Worm (Caenorhabditis elegans) whole organism, L2 larva: ENCODE measurements around the gene trxr-1.
A peak's percentile ranks its signal among the peaks of the same experiment; 100 is the strongest.

Experiments used
- C34F6.9 ChIP-seq: fragments of 150-350 bp; optimal IDR thresholded peaks from 2 replicates; lab custom pipeline; 2014; ENCODE audit warnings: missing biosample characterization, missing genetic modification characterization
- F13H6.1 ChIP-seq: sonication (generic microtip); optimal IDR thresholded peaks from 2 replicates; lab custom pipeline; 2016; ENCODE audit warnings: missing genetic modification characterization, missing compliant biosample characterization
- R02D3.7 ChIP-seq: fragments of 150-350 bp; optimal IDR thresholded peaks from 2 replicates; lab custom pipeline; 2014; ENCODE audit warnings: missing biosample characterization, missing genetic modification characterization
- Y55F3AM.14 ChIP-seq: fragments of 200-800 bp; sonication (Bioruptor generic); optimal IDR thresholded peaks from 2 replicates; lab custom pipeline; 2018; ENCODE audit warnings: mild to moderate bottlenecking, missing genetic modification characterization, missing compliant biosample characterization
- alr-1 ChIP-seq: fragments of 150-350 bp; optimal IDR thresholded peaks from 2 replicates; lab custom pipeline; 2014; ENCODE audit warnings: missing biosample characterization, missing genetic modification characterization
- aly-2 ChIP-seq: fragments of 150-350 bp; optimal IDR thresholded peaks from 2 replicates; lab custom pipeline; 2014; ENCODE audit warnings: missing biosample characterization, missing genetic modification characterization
- ama-1 ChIP-seq: fragments of 150-350 bp; optimal IDR thresholded peaks from 2 replicates; lab custom pipeline; 2018; ENCODE audit warnings: inconsistent platforms
- blmp-1 ChIP-seq: sonication (generic microtip); optimal IDR thresholded peaks from 2 replicates; lab custom pipeline; 2017; ENCODE audit warnings: missing genetic modification characterization, mild to moderate bottlenecking, missing compliant biosample characterization, antibody characterized with exemption, moderate library complexity; ENCODE audit not compliant: insufficient read depth
- crh-2 ChIP-seq: sonication (generic microtip); optimal IDR thresholded peaks from 2 replicates; lab custom pipeline; 2017; ENCODE audit warnings: missing biosample characterization, missing genetic modification characterization
- dmd-4 ChIP-seq: sonication (generic microtip); optimal IDR thresholded peaks from 2 replicates; lab custom pipeline; 2017; ENCODE audit warnings: missing biosample characterization, missing genetic modification characterization
- egl-27 ChIP-seq: sonication (generic microtip); optimal IDR thresholded peaks from 3 replicates; lab custom pipeline; 2017; ENCODE audit warnings: missing biosample characterization, missing genetic modification reagents, missing genetic modification characterization
- elt-3 ChIP-seq: sonication (generic microtip); optimal IDR thresholded peaks from 2 replicates; lab custom pipeline; 2017; ENCODE audit warnings: missing biosample characterization, missing genetic modification characterization
- fos-1 ChIP-seq: fragments of 150-350 bp; optimal IDR thresholded peaks from 2 replicates; lab custom pipeline; 2014; ENCODE audit warnings: missing biosample characterization, missing genetic modification characterization
- gmeb-1 ChIP-seq: fragments of 150-350 bp; optimal IDR thresholded peaks from 2 replicates; lab custom pipeline; 2014; ENCODE audit warnings: missing biosample characterization, missing genetic modification characterization
- lin-11 ChIP-seq: fragments of 150-350 bp; sonication (generic microtip); optimal IDR thresholded peaks from 2 replicates; lab custom pipeline; 2014; ENCODE audit warnings: missing biosample characterization, missing genetic modification characterization, inconsistent platforms, mixed read lengths
- lin-13 ChIP-seq: fragments of 150-350 bp; optimal IDR thresholded peaks from 2 replicates; lab custom pipeline; 2014; ENCODE audit warnings: missing biosample characterization, missing genetic modification reagents, missing genetic modification characterization
- lsy-2 ChIP-seq, 2 experiments: fragments of 150-350 bp in 1 of 2; sonication (generic microtip) in 1 of 2; optimal IDR thresholded peaks; 2 replicates each; lab custom pipeline; 2014 to 2017; ENCODE audit warnings: missing biosample characterization in 2 of 2, missing genetic modification characterization in 2 of 2
- mbf-1 ChIP-seq: sonication (generic microtip); optimal IDR thresholded peaks from 2 replicates; lab custom pipeline; 2017; ENCODE audit warnings: missing biosample characterization, missing genetic modification characterization
- mdl-1 ChIP-seq, 2 experiments: fragments of 150-350 bp in 1 of 2; sonication (generic microtip) in 1 of 2; optimal IDR thresholded peaks; 2 replicates each; lab custom pipeline; 2017; ENCODE audit warnings: missing biosample characterization in 2 of 2, missing genetic modification characterization in 2 of 2
- nhr-129 ChIP-seq: fragments of 150-350 bp; optimal IDR thresholded peaks from 2 replicates; lab custom pipeline; 2014; ENCODE audit warnings: missing biosample characterization, missing genetic modification characterization
- nhr-21 ChIP-seq: fragments of 150-350 bp; optimal IDR thresholded peaks from 2 replicates; lab custom pipeline; 2014; ENCODE audit warnings: missing biosample characterization, missing genetic modification characterization
- nhr-25 ChIP-seq: fragments of 150-350 bp; sonication (generic microtip); optimal IDR thresholded peaks from 3 replicates; lab custom pipeline; 2014; ENCODE audit warnings: missing biosample characterization, missing genetic modification characterization
- nhr-77 ChIP-seq: fragments of 150-350 bp; optimal IDR thresholded peaks from 2 replicates; lab custom pipeline; 2014; ENCODE audit warnings: missing biosample characterization, missing genetic modification characterization
- peb-1 ChIP-seq: fragments of 150-350 bp; optimal IDR thresholded peaks from 2 replicates; lab custom pipeline; 2014; ENCODE audit warnings: missing biosample characterization, missing genetic modification characterization
- sem-4 ChIP-seq: fragments of 150-350 bp; optimal IDR thresholded peaks from 2 replicates; lab custom pipeline; 2014; ENCODE audit warnings: missing biosample characterization, missing genetic modification reagents, missing genetic modification characterization
- skn-1 ChIP-seq: sonication (generic microtip); optimal IDR thresholded peaks from 2 replicates; lab custom pipeline; 2017; ENCODE audit warnings: missing biosample characterization, missing genetic modification characterization
- sma-3 ChIP-seq: sonication (generic microtip); optimal IDR thresholded peaks from 2 replicates; lab custom pipeline; 2016; ENCODE audit warnings: missing genetic modification reagents, missing genetic modification characterization, missing compliant biosample characterization
- sma-9 ChIP-seq, 2 experiments: fragments of 150-350 bp in 1 of 2; sonication (generic microtip) in 1 of 2; optimal IDR thresholded peaks; 2 replicates each; lab custom pipeline; 2014 to 2016; ENCODE audit warnings: missing genetic modification characterization in 2 of 2, mild to moderate bottlenecking in 1 of 2, missing biosample characterization in 1 of 2, missing compliant biosample characterization in 1 of 2, missing genetic modification reagents in 1 of 2, moderate library complexity in 1 of 2
- snpc-4 ChIP-seq: fragments of 150-350 bp; optimal IDR thresholded peaks from 2 replicates; lab custom pipeline; 2014; ENCODE audit warnings: missing biosample characterization, missing genetic modification characterization
- unc-39 ChIP-seq: fragments of 150-350 bp; optimal IDR thresholded peaks from 2 replicates; lab custom pipeline; 2014; ENCODE audit warnings: missing biosample characterization, missing genetic modification characterization
- unc-55 ChIP-seq: fragments of 150-350 bp; sonication (generic microtip); optimal IDR thresholded peaks from 3 replicates; lab custom pipeline; 2014; ENCODE audit warnings: missing biosample characterization, missing genetic modification reagents, missing genetic modification characterization
- ztf-1 ChIP-seq: fragments of 200-800 bp; sonication (Bioruptor generic); conservative IDR thresholded peaks from 2 replicates; pipeline ENCODE4 v1.3.6; 2022; ENCODE audit warnings: missing genetic modification characterization, missing compliant biosample characterization
- ztf-11 ChIP-seq: sonication (generic microtip); optimal IDR thresholded peaks from 2 replicates; lab custom pipeline; 2017; ENCODE audit warnings: missing biosample characterization, missing genetic modification characterization
- ztf-4 ChIP-seq: fragments of 150-350 bp; optimal IDR thresholded peaks from 2 replicates; lab custom pipeline; 2014; ENCODE audit warnings: missing biosample characterization, missing genetic modification characterization

The trxr-1 gene

DNA sequence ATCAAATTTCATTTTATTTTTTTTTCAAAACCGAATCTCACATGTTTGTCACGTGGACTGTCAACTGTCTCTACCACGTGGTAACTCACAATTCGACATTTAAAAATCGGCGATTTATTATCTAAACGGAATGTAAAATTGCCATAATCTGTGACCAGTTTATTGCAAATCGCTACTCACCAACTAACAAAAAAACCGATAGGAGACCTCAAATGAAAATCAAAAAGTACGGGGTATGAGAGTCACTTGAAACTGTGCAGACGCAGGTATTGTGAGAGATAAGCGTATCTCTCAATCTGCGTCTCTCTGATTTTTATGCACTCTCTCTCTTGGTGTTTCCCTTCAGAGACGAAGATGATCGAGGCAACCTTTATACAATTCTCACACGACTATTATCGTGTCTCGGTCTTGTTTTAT is 36.0 kb downstream of the trxr-1 start (continued):
- no peak for TF ChIP-seq peb-1 (tag; lab: Kevin White, UChicago)
- TF ChIP-seq unc-39: no peak
- no peak for TF ChIP-seq snpc-4 (tag; lab: Kevin White, UChicago)
- TF ChIP-seq aly-2 (tag; lab: Kevin White, UChicago): no peak
- TF ChIP-seq, all 48 proteins: peak for 21

DNA sequence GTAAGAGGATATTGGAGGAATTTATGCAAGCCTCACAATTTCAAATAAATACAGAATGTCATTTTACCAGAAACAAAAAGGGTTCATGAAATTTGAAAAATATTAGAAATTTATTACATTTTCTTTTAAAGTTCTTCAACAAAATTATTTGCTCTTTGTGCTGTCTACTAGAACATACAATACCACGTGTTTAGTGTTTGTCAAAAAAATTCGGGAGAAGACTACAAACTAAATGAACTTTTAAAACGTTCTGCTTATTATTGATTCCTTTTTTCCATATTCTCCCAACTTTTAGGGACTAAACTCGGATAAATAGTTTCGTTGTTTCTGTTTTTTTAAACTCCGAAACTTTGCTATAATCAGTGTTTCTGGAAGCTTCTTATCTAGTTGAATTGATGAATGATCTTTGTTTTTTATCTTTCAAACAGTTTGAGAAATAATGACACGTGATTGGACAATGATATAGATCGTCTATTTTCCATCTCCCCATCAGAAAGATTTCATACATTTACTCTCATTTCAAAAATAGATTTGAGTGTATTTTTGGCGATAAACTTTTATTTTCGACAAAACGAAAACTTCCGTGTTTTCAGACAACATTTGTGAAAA is 37.0 kb downstream of the trxr-1 start:
- no peak for TF ChIP-seq unc-39
- TF ChIP-seq lsy-2 (tag; optimal IDR thresholded peaks at IDR 0.05; lab: Kevin White, UChicago): peak in 1 of 2 experiments; percentile 24
- TF ChIP-seq sma-9 (GFP tag; optimal IDR thresholded peaks at IDR 0.05; lab: Kevin White, UChicago): peak; percentile 6
- no peak for TF ChIP-seq sma-9 (tag; optimal IDR thresholded peaks at IDR 0.05; lab: Kevin White, UChicago)
- TF ChIP-seq blmp-1 (tag; lab: Kevin White, UChicago): peak; percentile 27
- TF ChIP-seq mbf-1 (tag; lab: Kevin White, UChicago): no peak
- TF ChIP-seq gmeb-1: peak; percentile 4
- TF ChIP-seq snpc-4 (tag; lab: Kevin White, UChicago): no peak
- no peak for TF ChIP-seq C34F6.9 (tag; lab: Kevin White, UChicago)
- no peak for TF ChIP-seq elt-3 (tag; lab: Kevin White, UChicago)
- TF ChIP-seq nhr-21 (tag; lab: Kevin White, UChicago): peak; percentile 13
- peak; percentile 54 for TF ChIP-seq sma-3 (GFP tag; lab: Kevin White, UChicago)
- no peak for TF ChIP-seq ztf-1 (GFP tag; lab: Robert Waterston, UW)
- peak; percentile 35 for TF ChIP-seq crh-2 (tag; lab: Kevin White, UChicago)
- peak; percentile 46 for TF ChIP-seq nhr-25 (tag; lab: Kevin White, UChicago)
- no peak for TF ChIP-seq R02D3.7 (tag; lab: Kevin White, UChicago)
- TF ChIP-seq nhr-77: no peak
- TF ChIP-seq mdl-1 (tag; optimal IDR thresholded peaks at IDR 0.05; lab: Kevin White, UChicago): no peak

DNA sequence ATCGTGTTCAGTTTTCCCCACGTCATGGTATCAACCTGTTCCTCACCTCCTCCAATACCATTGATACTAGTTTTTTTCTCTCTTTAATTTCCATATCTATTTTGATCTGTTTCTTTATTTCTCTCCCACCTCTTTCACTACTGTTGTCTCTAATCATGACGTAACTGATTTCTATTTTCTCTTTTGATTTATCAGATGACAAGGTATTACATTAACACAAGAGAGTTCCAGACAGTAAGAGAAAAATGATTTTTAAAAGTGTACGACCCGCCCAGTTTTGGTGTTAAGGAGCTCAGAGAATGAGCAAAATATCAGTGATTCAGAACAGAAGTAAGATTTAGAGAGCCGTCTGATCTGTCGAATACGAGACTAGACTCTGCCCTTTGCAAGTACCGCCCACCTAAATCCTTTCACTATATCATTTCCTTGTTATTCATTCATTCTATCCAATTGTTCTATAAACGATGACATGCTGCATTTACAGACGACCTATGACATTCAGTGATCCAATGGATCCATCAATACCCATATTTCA is 38.0 kb downstream of the trxr-1 start, which contains the start of gene nhr-105:
Gene nhr-105 (plus strand): TSS at position 485 of the 535 bp plus-strand sequence.
- peak; percentile 49 for TF ChIP-seq Y55F3AM.14 (GFP tag; lab: Kevin White, UChicago)
- peak; percentile 71 for TF ChIP-seq ztf-4 (tag; lab: Kevin White, UChicago)
- peak; percentile 38 for TF ChIP-seq sem-4 (tag; lab: Kevin White, UChicago)
- TF ChIP-seq ama-1 (lab: Kevin White, UChicago): no peak
- TF ChIP-seq sma-3 (GFP tag; lab: Kevin White, UChicago): peak; percentile 76
- TF ChIP-seq ztf-11: no peak
- TF ChIP-seq nhr-21 (tag; lab: Kevin White, UChicago): peak; percentile 72
- peak; percentile 85 for TF ChIP-seq blmp-1 (tag; lab: Kevin White, UChicago)
- TF ChIP-seq crh-2 (tag; lab: Kevin White, UChicago): peak; percentile 93
- TF ChIP-seq elt-3 (tag; lab: Kevin White, UChicago): no peak
- TF ChIP-seq unc-55 (GFP tag; lab: Kevin White, UChicago): no peak
- no peak for TF ChIP-seq alr-1 (tag; lab: Kevin White, UChicago)
- TF ChIP-seq nhr-129: peak; percentile 77
- TF ChIP-seq gmeb-1: peak; percentile 61
- TF ChIP-seq lin-13 (GFP tag; lab: Kevin White, UChicago): peak; percentile 45
- peak; percentile 65 for TF ChIP-seq egl-27
- peak in 1 of 2 experiments; percentile 69 for TF ChIP-seq lsy-2 (tag; optimal IDR thresholded peaks at IDR 0.05; lab: Kevin White, UChicago)
- TF ChIP-seq sma-9 (GFP tag; optimal IDR thresholded peaks at IDR 0.05; lab: Kevin White, UChicago): peak; percentile 32
- TF ChIP-seq sma-9 (tag; optimal IDR thresholded peaks at IDR 0.05; lab: Kevin White, UChicago): peak; percentile 3
- TF ChIP-seq fos-1: peak; percentile 65
- TF ChIP-seq lin-11: no peak
- TF ChIP-seq F13H6.1: peak; percentile 71
- peak; percentile 95 for TF ChIP-seq nhr-25 (tag; lab: Kevin White, UChicago)
- TF ChIP-seq ztf-1 (GFP tag; lab: Robert Waterston, UW): no peak
- TF ChIP-seq snpc-4 (tag; lab: Kevin White, UChicago): peak; percentile 1
- no peak for TF ChIP-seq dmd-4 (tag; lab: Kevin White, UChicago)
- TF ChIP-seq, all 48 proteins: peak for 17

DNA sequence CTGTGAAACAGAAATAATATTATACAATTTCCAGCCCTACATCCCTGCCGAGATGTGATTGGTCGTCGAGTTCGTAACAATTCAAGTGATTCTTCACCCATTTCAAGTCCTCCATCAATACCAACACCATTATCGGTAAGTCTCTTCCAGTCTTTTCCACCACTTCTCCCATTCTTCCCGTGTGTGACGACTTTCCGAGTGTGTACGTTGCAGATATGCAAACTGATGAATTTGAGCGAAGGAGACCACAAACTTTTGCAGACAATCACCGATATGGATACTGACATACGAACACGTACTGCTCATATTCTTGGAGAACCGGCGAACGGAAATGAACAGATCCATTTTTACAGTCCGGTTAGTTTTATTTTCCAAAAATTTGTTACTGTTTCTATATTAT is 39.8 kb downstream of the trxr-1 start:
- no peak for TF ChIP-seq skn-1 (tag; lab: Kevin White, UChicago)
- peak; percentile 79 for TF ChIP-seq ama-1 (lab: Kevin White, UChicago)
